Fruit fly (Drosophila melanogaster) whole organism: Measurements from ENCODE around the gene Gip.

ENCODE experiments used
- CG8478 ChIP-seq: fragments of >200 bp; optimal IDR thresholded peaks from 2 replicates; lab custom pipeline; 2018; ENCODE audit warnings: inconsistent platforms
- Dll ChIP-seq: fragments of >200 bp; optimal IDR thresholded peaks from 2 replicates; lab custom pipeline; 2017
- psq ChIP-seq: fragments of >200 bp; optimal IDR thresholded peaks from 2 replicates; lab custom pipeline; 2017
- usp ChIP-seq: fragments of >200 bp; optimal IDR thresholded peaks from 2 replicates; lab custom pipeline; 2017; ENCODE audit warnings: missing biosample characterization, missing genetic modification characterization, mixed read lengths

- TF ChIP-seq psq (lab: Kevin White, UChicago), result no peak
- no peak for TF ChIP-seq CG8478 (lab: Kevin White, UChicago)
- TF ChIP-seq usp, result no peak
- TF ChIP-seq Dll (lab: Kevin White, UChicago), result no peak
Observed at dm6 chrX:10326346-10326830, 3.3 kb downstream of the Gip start, which contains the start of gene CG2909.
